Fruit fly (Drosophila melanogaster) whole organism, prepupa: ENCODE results near the gene CG31777.

Experiments used
- Ets21C ChIP-seq: fragments of 200-800 bp; sonication (Bioruptor generic); optimal IDR thresholded peaks from 3 replicates; lab custom pipeline; 2016; ENCODE audit warnings: missing biosample characterization, missing genetic modification characterization
- fkh ChIP-seq: fragments of 200-800 bp; sonication (Bioruptor generic); optimal IDR thresholded peaks from 3 replicates; lab custom pipeline; 2017; ENCODE audit warnings: missing biosample characterization, mild to moderate bottlenecking, missing genetic modification characterization, moderate library complexity
- ss ChIP-seq, 2 experiments: fragments of 200-800 bp; sonication (Bioruptor generic); optimal IDR thresholded peaks; 2 replicates in 1 of 2; 3 replicates in 1 of 2; lab custom pipeline; 2017 to 2018; ENCODE audit warnings: mild to moderate bottlenecking in 2 of 2, missing biosample characterization in 2 of 2, missing genetic modification characterization in 2 of 2, moderate library complexity in 1 of 2
- topi ChIP-seq: fragments of 200-800 bp; sonication (Bioruptor generic); optimal IDR thresholded peaks from 3 replicates; lab custom pipeline; 2016; ENCODE audit warnings: missing biosample characterization, missing genetic modification characterization

DNA sequence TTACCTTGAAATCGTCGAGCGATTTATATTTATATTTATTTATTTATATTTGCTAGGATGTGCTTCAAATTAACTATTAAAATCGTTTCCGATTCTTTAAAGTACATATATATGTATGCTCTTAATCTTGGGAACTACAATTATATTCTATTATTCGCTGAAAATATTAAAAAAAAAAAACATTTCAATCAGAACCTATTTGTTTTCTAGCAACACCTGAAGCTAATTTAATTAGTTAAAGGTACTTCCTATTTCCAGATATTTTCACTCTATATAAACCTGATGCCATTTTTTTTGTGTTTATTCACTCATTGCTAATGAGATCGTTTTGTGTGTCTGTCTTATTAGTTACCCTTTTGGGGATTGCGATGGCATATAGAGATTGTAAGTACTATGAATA lies 5.9 kb downstream of the CG31777 start, which contains the start of gene CG42467:
- TF ChIP-seq topi (GFP tag; lab: Kevin White, UChicago) (no peak), ss (GFP tag; optimal IDR thresholded peaks at IDR 0.05; lab: Kevin White, UChicago) (no peak), Ets21C (no peak), fkh (GFP tag; lab: Kevin White, UChicago) (no peak)
